Fruit fly (Drosophila melanogaster) whole organism, embryonic: ENCODE measurements around the gene CG10508.

Experiments
- Aef1 ChIP-seq: fragments of 200-800 bp; sonication (Bioruptor generic); IDR thresholded peaks from 3 replicates; pipeline ENCODE4 v1.3.6; 2022; ENCODE audit warnings: missing biosample characterization, missing genetic modification characterization
- Atf3 ChIP-seq: fragments of 200-800 bp; sonication (Bioruptor generic); optimal IDR thresholded peaks from 3 replicates; lab custom pipeline; 2016; ENCODE audit warnings: missing biosample characterization, missing genetic modification characterization
- Atf6 ChIP-seq: fragments of 200-800 bp; sonication (Bioruptor generic); IDR thresholded peaks from 2 replicates; pipeline ENCODE4 v1.3.6; 2022; ENCODE audit warnings: missing biosample characterization, missing genetic modification characterization
- Blimp-1 ChIP-seq: fragments of 200-800 bp; sonication (Bioruptor generic); optimal IDR thresholded peaks from 3 replicates; lab custom pipeline; 2018; ENCODE audit warnings: missing biosample characterization, missing genetic modification characterization, mild to moderate bottlenecking, moderate library complexity, missing genetic modification reagents
- BtbVII ChIP-seq: fragments of 200-800 bp; sonication (Bioruptor generic); optimal IDR thresholded peaks from 3 replicates; lab custom pipeline; 2017; ENCODE audit warnings: missing biosample characterization, mild to moderate bottlenecking, missing genetic modification characterization
- CG10565 ChIP-seq: fragments of 200-800 bp; sonication (Bioruptor generic); optimal IDR thresholded peaks from 3 replicates; lab custom pipeline; 2016; ENCODE audit warnings: missing biosample characterization, mild to moderate bottlenecking, missing genetic modification characterization
- CG11504 ChIP-seq: fragments of 200-800 bp; sonication (Bioruptor generic); optimal IDR thresholded peaks from 3 replicates; lab custom pipeline; 2019; ENCODE audit warnings: missing biosample characterization, mild to moderate bottlenecking, missing genetic modification characterization, moderate library complexity
- CG12744 ChIP-seq: fragments of 200-800 bp; sonication (Bioruptor generic); optimal IDR thresholded peaks from 2 replicates; lab custom pipeline; 2016; ENCODE audit warnings: missing biosample characterization, missing genetic modification characterization
- CG12769 ChIP-seq: fragments of 200-800 bp; sonication (Bioruptor generic); optimal IDR thresholded peaks from 2 replicates; lab custom pipeline; 2019; ENCODE audit warnings: missing biosample characterization, mild to moderate bottlenecking, missing genetic modification characterization, moderate library complexity
- CG13123 ChIP-seq: fragments of 200-800 bp; sonication (Bioruptor generic); optimal IDR thresholded peaks from 2 replicates; lab custom pipeline; 2016; ENCODE audit warnings: missing biosample characterization, missing genetic modification characterization
- CG14014 ChIP-seq: fragments of 200-800 bp; sonication (Bioruptor generic); IDR thresholded peaks from 2 replicates; pipeline ENCODE4 v1.3.6; 2022; ENCODE audit warnings: missing biosample characterization, missing genetic modification characterization
- CG14860 ChIP-seq: fragments of 200-800 bp; sonication (Bioruptor generic); IDR thresholded peaks from 3 replicates; pipeline ENCODE4 v1.3.6; 2022; ENCODE audit warnings: missing biosample characterization, missing genetic modification characterization; ENCODE audit not compliant: partially characterized antibody
- CG15514 ChIP-seq: fragments of 200-800 bp; sonication (Bioruptor generic); optimal IDR thresholded peaks from 3 replicates; lab custom pipeline; 2017; ENCODE audit warnings: missing biosample characterization, missing genetic modification characterization, mild to moderate bottlenecking, moderate library complexity, missing genetic modification reagents
- CG1603 ChIP-seq: fragments of 200-800 bp; sonication (Bioruptor generic); optimal IDR thresholded peaks from 2 replicates; lab custom pipeline; 2019; ENCODE audit warnings: missing biosample characterization, mild to moderate bottlenecking, missing genetic modification characterization, moderate library complexity
- CG16815 ChIP-seq: fragments of 200-800 bp; sonication (Bioruptor generic); optimal IDR thresholded peaks from 3 replicates; lab custom pipeline; 2017; ENCODE audit warnings: missing biosample characterization, mild to moderate bottlenecking, missing genetic modification characterization
- CG17186 ChIP-seq: fragments of 200-800 bp; sonication (Bioruptor generic); optimal IDR thresholded peaks from 3 replicates; lab custom pipeline; 2017; ENCODE audit warnings: missing biosample characterization, missing genetic modification reagents, missing genetic modification characterization
- CG17802 ChIP-seq: fragments of 200-800 bp; sonication (Bioruptor generic); optimal IDR thresholded peaks from 2 replicates; lab custom pipeline; 2018; ENCODE audit warnings: missing biosample characterization, mild to moderate bottlenecking, missing genetic modification characterization, moderate library complexity
- CG30403 ChIP-seq: fragments of 200-800 bp; sonication (Bioruptor generic); optimal IDR thresholded peaks from 3 replicates; lab custom pipeline; 2016; ENCODE audit warnings: missing biosample characterization, missing genetic modification characterization
- CG3065 ChIP-seq: fragments of 200-800 bp; sonication (Bioruptor generic); optimal IDR thresholded peaks from 2 replicates; lab custom pipeline; 2016; ENCODE audit warnings: missing biosample characterization, missing genetic modification characterization
- CG31388 ChIP-seq: fragments of 200-800 bp; sonication (Bioruptor generic); optimal IDR thresholded peaks from 2 replicates; lab custom pipeline; 2016; ENCODE audit warnings: missing biosample characterization, missing genetic modification characterization
- CG3281 ChIP-seq: fragments of 200-800 bp; sonication (Bioruptor generic); optimal IDR thresholded peaks from 3 replicates; lab custom pipeline; 2017; ENCODE audit warnings: missing biosample characterization, mild to moderate bottlenecking, missing genetic modification characterization
- CG33213 ChIP-seq: fragments of 200-800 bp; sonication (Bioruptor generic); optimal IDR thresholded peaks from 3 replicates; lab custom pipeline; 2016; ENCODE audit warnings: missing biosample characterization, missing genetic modification characterization
- CG34376 ChIP-seq: fragments of 200-800 bp; sonication (Bioruptor generic); optimal IDR thresholded peaks from 2 replicates; lab custom pipeline; 2018; ENCODE audit warnings: missing biosample characterization, mild to moderate bottlenecking, missing genetic modification characterization
- CG34422 ChIP-seq: fragments of 200-800 bp; sonication (Bioruptor generic); IDR thresholded peaks from 3 replicates; pipeline ENCODE4 v1.3.6; 2022; ENCODE audit warnings: missing biosample characterization, missing genetic modification characterization
- CG4820 ChIP-seq: fragments of 200-800 bp; sonication (Bioruptor generic); optimal IDR thresholded peaks from 3 replicates; lab custom pipeline; 2016; ENCODE audit warnings: missing biosample characterization, missing genetic modification characterization
- CG6813 ChIP-seq: fragments of 200-800 bp; sonication (Bioruptor generic); optimal IDR thresholded peaks from 2 replicates; lab custom pipeline; 2017; ENCODE audit warnings: missing biosample characterization, missing genetic modification characterization, mild to moderate bottlenecking, moderate library complexity, missing genetic modification reagents
- CoRest ChIP-seq: fragments of 200-800 bp; sonication (Bioruptor generic); optimal IDR thresholded peaks from 3 replicates; lab custom pipeline; 2018; ENCODE audit warnings: missing biosample characterization, mild to moderate bottlenecking, missing genetic modification characterization, moderate library complexity
- ERR ChIP-seq: fragments of 200-800 bp; sonication (Bioruptor generic); optimal IDR thresholded peaks from 2 replicates; lab custom pipeline; 2016; ENCODE audit warnings: missing biosample characterization, missing genetic modification characterization
- Gug ChIP-seq: fragments of 200-800 bp; sonication (Bioruptor generic); IDR thresholded peaks from 4 replicates; pipeline ENCODE4 v1.3.6; 2022; ENCODE audit warnings: missing biosample characterization, missing genetic modification characterization
- HHEX ChIP-seq: fragments of 200-800 bp; sonication (Bioruptor generic); optimal IDR thresholded peaks from 3 replicates; lab custom pipeline; 2017; ENCODE audit warnings: missing biosample characterization, mild to moderate bottlenecking, missing genetic modification characterization, missing genetic modification reagents
- HmgD ChIP-seq: fragments of 200-800 bp; sonication (Bioruptor generic); optimal IDR thresholded peaks from 3 replicates; lab custom pipeline; 2016; ENCODE audit warnings: missing biosample characterization, missing genetic modification characterization
- Hr51 ChIP-seq, 2 experiments: fragments of 200-800 bp; sonication (Bioruptor generic); optimal IDR thresholded peaks; 2 replicates in 1 of 2; 3 replicates in 1 of 2; lab custom pipeline; 2016 to 2018; ENCODE audit warnings: missing biosample characterization in 2 of 2, missing genetic modification characterization in 2 of 2, mild to moderate bottlenecking in 1 of 2, moderate library complexity in 1 of 2
- Jarid2 ChIP-seq: fragments of 200-800 bp; sonication (Bioruptor generic); optimal IDR thresholded peaks from 3 replicates; lab custom pipeline; 2017; ENCODE audit warnings: mild to moderate bottlenecking, missing biosample characterization, missing genetic modification reagents, missing genetic modification characterization
- MESR4 ChIP-seq: fragments of 200-800 bp; sonication (Bioruptor generic); optimal IDR thresholded peaks from 2 replicates; lab custom pipeline; 2018; ENCODE audit warnings: missing biosample characterization, mild to moderate bottlenecking, missing genetic modification characterization, moderate library complexity
- Meics ChIP-seq: fragments of 200-800 bp; sonication (Bioruptor generic); optimal IDR thresholded peaks from 2 replicates; lab custom pipeline; 2017; ENCODE audit warnings: missing biosample characterization, mild to moderate bottlenecking, missing genetic modification characterization
- Nf-YC ChIP-seq: fragments of 200-800 bp; optimal IDR thresholded peaks from 3 replicates; lab custom pipeline; 2019; ENCODE audit warnings: missing biosample characterization, mild to moderate bottlenecking, missing genetic modification characterization, moderate library complexity
- PHDP ChIP-seq: fragments of 200-800 bp; sonication (Bioruptor generic); optimal IDR thresholded peaks from 3 replicates; lab custom pipeline; 2018; ENCODE audit warnings: missing biosample characterization, mild to moderate bottlenecking, missing genetic modification characterization, moderate library complexity
- Spps ChIP-seq: fragments of 200-800 bp; sonication (Bioruptor generic); optimal IDR thresholded peaks from 2 replicates; lab custom pipeline; 2018; ENCODE audit warnings: missing biosample characterization, mild to moderate bottlenecking, missing genetic modification characterization
- caup ChIP-seq: fragments of 200-800 bp; sonication (Bioruptor generic); optimal IDR thresholded peaks from 3 replicates; lab custom pipeline; 2017; ENCODE audit warnings: missing biosample characterization, mild to moderate bottlenecking, missing genetic modification characterization, moderate library complexity; ENCODE audit not compliant: severe bottlenecking
- chinmo ChIP-seq: fragments of 200-800 bp; sonication (Bioruptor generic); IDR thresholded peaks from 4 replicates; pipeline ENCODE4 v1.3.6; 2022; ENCODE audit warnings: missing biosample characterization, missing genetic modification characterization; ENCODE audit not compliant: partially characterized antibody
- jing ChIP-seq: fragments of 200-800 bp; sonication (Bioruptor generic); optimal IDR thresholded peaks from 2 replicates; lab custom pipeline; 2018; ENCODE audit warnings: missing biosample characterization, mild to moderate bottlenecking, missing genetic modification characterization
- luna ChIP-seq: fragments of 200-800 bp; sonication (Bioruptor generic); optimal IDR thresholded peaks from 2 replicates; lab custom pipeline; 2016; ENCODE audit warnings: missing biosample characterization, missing genetic modification characterization
- row ChIP-seq: fragments of 200-800 bp; sonication (Bioruptor generic); IDR thresholded peaks from 3 replicates; pipeline ENCODE4 v1.3.6; 2022; ENCODE audit warnings: missing biosample characterization, missing genetic modification characterization
- salm ChIP-seq: fragments of 200-800 bp; sonication (Bioruptor generic); optimal IDR thresholded peaks from 2 replicates; lab custom pipeline; 2018; ENCODE audit warnings: missing biosample characterization, mild to moderate bottlenecking, missing genetic modification characterization
- sisA ChIP-seq: fragments of 200-800 bp; sonication (Bioruptor generic); IDR thresholded peaks from 2 replicates; pipeline ENCODE4 v1.3.6; 2022; ENCODE audit warnings: missing biosample characterization, missing genetic modification characterization
- stc ChIP-seq: fragments of 200-800 bp; sonication (Bioruptor generic); IDR thresholded peaks from 2 replicates; pipeline ENCODE4 v1.3.6; 2022; ENCODE audit warnings: missing biosample characterization, missing genetic modification characterization
- tna ChIP-seq: fragments of 200-800 bp; sonication (Bioruptor generic); IDR thresholded peaks from 2 replicates; pipeline ENCODE4 v1.3.6; 2022; ENCODE audit warnings: missing biosample characterization, missing genetic modification characterization; ENCODE audit not compliant: partially characterized antibody
- z ChIP-seq: fragments of 200-800 bp; sonication (Bioruptor generic); IDR thresholded peaks from 3 replicates; pipeline ENCODE4 v1.3.6; 2022; ENCODE audit warnings: missing biosample characterization, missing genetic modification characterization

The CG10508 gene

dm6 chr3L:21239999-21240509, 30.0 kb downstream of the CG10508 start (continued):
- no peak for TF ChIP-seq sisA (GFP tag; lab: Robert Waterston, UW)
- no peak for TF ChIP-seq ERR (GFP tag; lab: Kevin White, UChicago)
- peak; percentile 98 for TF ChIP-seq Jarid2 (GFP tag; lab: Kevin White, UChicago)
- TF ChIP-seq Aef1: peak; percentile 61; the same call in 2 of the 3 replicates
- TF ChIP-seq chinmo: peak; percentile 94; the same call in 2 of the 4 replicates
- TF ChIP-seq CG6813 (GFP tag; lab: Kevin White, UChicago): peak; percentile 20
- TF ChIP-seq BtbVII (GFP tag; lab: Kevin White, UChicago): no peak
- peak; percentile 22 for TF ChIP-seq CG15514 (GFP tag; lab: Kevin White, UChicago)
- TF ChIP-seq CG34376 (GFP tag; lab: Kevin White, UChicago): peak; percentile 43
- TF ChIP-seq Atf6 (GFP tag; lab: Robert Waterston, UW): 0 out of 2 replicates have a peak, but pooled peaks have one; percentile 28
- no peak for TF ChIP-seq CG17186 (GFP tag; lab: Kevin White, UChicago)
- TF ChIP-seq CG16815: no peak
- peak; percentile 10; the same call in 1 of the 2 replicates for TF ChIP-seq CG14014 (GFP tag; lab: Robert Waterston, UW)
- TF ChIP-seq Meics: no peak
- TF ChIP-seq Blimp-1: peak; percentile 77
- no peak for TF ChIP-seq CG17802 (tag; lab: Kevin White, UChicago)
- TF ChIP-seq CG3065 (GFP tag; lab: Kevin White, UChicago): no peak
- TF ChIP-seq tna (GFP tag; lab: Robert Waterston, UW): peak; percentile 20; the same call in 1 of the 2 replicates
- TF ChIP-seq CG11504: peak; percentile 57
- peak; percentile 44; the same call in 1 of the 3 replicates for TF ChIP-seq CG34422 (GFP tag; lab: Robert Waterston, UW)
- TF ChIP-seq CG1603: peak; percentile 20
- peak; percentile 74; the same call in 2 of the 3 replicates for TF ChIP-seq z (GFP tag; lab: Robert Waterston, UW)
- TF ChIP-seq CG12769 (tag; lab: Kevin White, UChicago): peak; percentile 60

dm6 chr3L:21241447-21241983, 31.5 kb downstream of the CG10508 start:
- TF ChIP-seq CoRest (tag; lab: Kevin White, UChicago) (peak; percentile 11), Spps (no peak), CG33213 (GFP tag; lab: Kevin White, UChicago) (no peak), Hr51 (GFP tag; optimal IDR thresholded peaks at IDR 0.05; lab: Kevin White, UChicago) (no peak), tna (GFP tag; lab: Robert Waterston, UW) (no peak), CG13123 (GFP tag; lab: Kevin White, UChicago) (no peak), CG12744 (no peak), CG10565 (GFP tag; lab: Kevin White, UChicago) (no peak), HmgD (GFP tag; lab: Kevin White, UChicago) (no peak), Atf3 (GFP tag; lab: Kevin White, UChicago) (no peak), luna (GFP tag; lab: Kevin White, UChicago) (no peak), jing (GFP tag; lab: Kevin White, UChicago) (peak; percentile 10), HHEX (GFP tag; lab: Kevin White, UChicago) (no peak), CG14860 (no peak), Meics (peak; percentile 25), stc (GFP tag; lab: Robert Waterston, UW) (no peak), CG3281 (peak; percentile 17), PHDP (tag; lab: Kevin White, UChicago) (peak; percentile 25), row (GFP tag; lab: Robert Waterston, UW) (peak; percentile 42; the same call in 2 of the 3 replicates), Gug (GFP tag; lab: Robert Waterston, UW) (0 out of 4 replicates have a peak, but pooled peaks have one; percentile 1), CG30403 (peak; percentile 22), caup (GFP tag; lab: Kevin White, UChicago) (peak; percentile 10), CG4820 (GFP tag; lab: Kevin White, UChicago) (no peak), CG31388 (GFP tag; lab: Kevin White, UChicago) (no peak), salm (tag; lab: Kevin White, UChicago) (no peak), MESR4 (no peak), Nf-YC (tag; lab: Kevin White, UChicago) (no peak)
